Fruit fly (Drosophila melanogaster): Measurements from ENCODE around the gene Acsf3.

DNA sequence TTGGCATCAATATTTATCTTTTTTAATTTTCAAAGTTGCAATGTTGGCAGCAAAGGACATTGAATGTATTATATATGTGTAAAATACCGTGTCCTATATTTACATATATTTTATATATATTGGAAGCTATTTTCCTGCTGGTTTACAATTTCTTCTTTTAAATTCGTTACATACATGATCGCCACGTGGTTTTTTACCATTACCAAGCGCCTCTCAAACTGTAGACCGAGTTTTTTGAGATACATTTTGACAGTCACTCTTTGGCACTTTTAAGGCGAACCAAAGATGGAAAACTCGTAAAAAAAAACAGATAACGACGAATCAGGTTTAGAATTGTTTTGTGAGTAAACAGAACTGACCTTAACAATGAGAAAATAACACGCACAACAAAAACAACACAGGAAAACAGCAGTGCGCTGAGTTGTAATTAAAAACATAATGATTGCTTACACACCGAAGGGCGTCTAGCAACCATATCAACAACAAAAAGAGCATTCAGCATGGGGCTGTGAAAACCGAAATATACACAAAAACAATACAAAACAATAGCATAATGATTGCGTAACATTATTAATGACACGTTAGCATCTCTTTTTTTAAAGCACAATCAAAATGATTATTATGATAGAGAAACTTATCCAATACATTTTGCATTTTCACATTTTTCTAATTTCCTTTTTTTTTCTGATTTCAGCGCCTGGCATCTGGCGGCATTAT lies 10.9 kb downstream of the Acsf3 start:
- TF ChIP-seq CG9215 (GFP tag; IDR thresholded peaks at IDR 0.05) (no peak), Oli (tag; optimal IDR thresholded peaks at IDR 0.05) (no peak), CG8290 (GFP tag; optimal IDR thresholded peaks at IDR 0.05) (no peak), CG8290 (tag; optimal IDR thresholded peaks at IDR 0.05) (no peak), oc (tag; optimal IDR thresholded peaks at IDR 0.05) (no peak), dmrt99B (tag; optimal IDR thresholded peaks at IDR 0.05) (no peak), Fer2 (tag; optimal IDR thresholded peaks at IDR 0.05) (no peak), CG11723 (GFP tag; optimal IDR thresholded peaks at IDR 0.05) (no peak)
